Fruit fly (Drosophila melanogaster) whole organism, embryonic: ENCODE results near the gene CG31974.

ENCODE experiments used
- Adf1 ChIP-seq: fragments of 200-800 bp; sonication (Bioruptor generic); IDR thresholded peaks from 2 replicates; pipeline ENCODE4 v1.3.6; 2022; ENCODE audit warnings: missing biosample characterization, missing genetic modification characterization
- B-H2 ChIP-seq: fragments of 200-800 bp; sonication (Bioruptor generic); optimal IDR thresholded peaks from 2 replicates; lab custom pipeline; 2018; ENCODE audit warnings: missing biosample characterization, mild to moderate bottlenecking, missing genetic modification characterization
- CG10462 ChIP-seq: fragments of 200-800 bp; sonication (Bioruptor generic); optimal IDR thresholded peaks from 2 replicates; lab custom pipeline; 2016; ENCODE audit warnings: missing biosample characterization, missing genetic modification characterization
- CG11504 ChIP-seq: fragments of 200-800 bp; sonication (Bioruptor generic); optimal IDR thresholded peaks from 3 replicates; lab custom pipeline; 2019; ENCODE audit warnings: missing biosample characterization, mild to moderate bottlenecking, missing genetic modification characterization, moderate library complexity
- CG12071 ChIP-seq: fragments of 200-800 bp; sonication (Bioruptor generic); optimal IDR thresholded peaks from 3 replicates; lab custom pipeline; 2018; ENCODE audit warnings: missing biosample characterization, mild to moderate bottlenecking, missing genetic modification characterization
- CG12236 ChIP-seq: fragments of 200-800 bp; sonication (Bioruptor generic); optimal IDR thresholded peaks from 2 replicates; lab custom pipeline; 2016; ENCODE audit warnings: missing biosample characterization, missing genetic modification characterization
- CG13296 ChIP-seq: fragments of 200-800 bp; sonication (Bioruptor generic); optimal IDR thresholded peaks from 3 replicates; lab custom pipeline; 2018; ENCODE audit warnings: missing biosample characterization, mild to moderate bottlenecking, missing genetic modification characterization
- CG13894 ChIP-seq: fragments of 200-800 bp; sonication (Bioruptor generic); optimal IDR thresholded peaks from 3 replicates; lab custom pipeline; 2018; ENCODE audit warnings: missing biosample characterization, mild to moderate bottlenecking, missing genetic modification characterization, moderate library complexity
- CG15601 ChIP-seq: fragments of 200-800 bp; sonication (Bioruptor generic); optimal IDR thresholded peaks from 3 replicates; lab custom pipeline; 2019; ENCODE audit warnings: missing biosample characterization, mild to moderate bottlenecking, missing genetic modification characterization, moderate library complexity
- CG16779 ChIP-seq: fragments of 200-800 bp; sonication (Bioruptor generic); IDR thresholded peaks from 2 replicates; pipeline ENCODE4 v1.3.6; 2022; ENCODE audit warnings: missing biosample characterization, missing genetic modification characterization
- CG2199 ChIP-seq: fragments of 200-800 bp; sonication (Bioruptor generic); IDR thresholded peaks from 3 replicates; pipeline ENCODE4 v1.3.6; 2022; ENCODE audit warnings: missing biosample characterization, missing genetic modification characterization
- CG3281 ChIP-seq: fragments of 200-800 bp; sonication (Bioruptor generic); optimal IDR thresholded peaks from 3 replicates; lab custom pipeline; 2017; ENCODE audit warnings: missing biosample characterization, mild to moderate bottlenecking, missing genetic modification characterization
- CG4360 ChIP-seq: fragments of 200-800 bp; sonication (Bioruptor generic); IDR thresholded peaks from 2 replicates; pipeline ENCODE4 v1.3.6; 2022; ENCODE audit warnings: missing biosample characterization, missing genetic modification characterization
- CG4707 ChIP-seq: fragments of 200-800 bp; sonication (Bioruptor generic); optimal IDR thresholded peaks from 2 replicates; lab custom pipeline; 2018; ENCODE audit warnings: missing biosample characterization, mild to moderate bottlenecking, missing genetic modification characterization, moderate library complexity
- CG8478 ChIP-seq: fragments of >200 bp; optimal IDR thresholded peaks from 2 replicates; lab custom pipeline; 2018
- CG8944 ChIP-seq: fragments of 200-800 bp; sonication (Bioruptor generic); optimal IDR thresholded peaks from 3 replicates; lab custom pipeline; 2016; ENCODE audit warnings: missing biosample characterization, missing genetic modification characterization
- CG9727 ChIP-seq: fragments of 200-800 bp; sonication (Bioruptor generic); optimal IDR thresholded peaks from 3 replicates; lab custom pipeline; 2017; ENCODE audit warnings: missing biosample characterization, mild to moderate bottlenecking, missing genetic modification characterization
- D19B ChIP-seq: fragments of 200-800 bp; sonication (Bioruptor generic); optimal IDR thresholded peaks from 2 replicates; lab custom pipeline; 2017; ENCODE audit warnings: missing biosample characterization, mild to moderate bottlenecking, missing genetic modification characterization
- Eip74EF ChIP-seq, 2 experiments: fragments of 200-800 bp in 1 of 2; fragments of >200 bp in 1 of 2; sonication (Bioruptor generic) in 1 of 2; optimal IDR thresholded peaks; 2 replicates each; lab custom pipeline; 2017 to 2019; ENCODE audit warnings: missing biosample characterization in 2 of 2, missing genetic modification characterization in 2 of 2, mild to moderate bottlenecking in 1 of 2, moderate library complexity in 1 of 2
- Fer3 ChIP-seq: fragments of 200-800 bp; sonication (Bioruptor generic); optimal IDR thresholded peaks from 2 replicates; lab custom pipeline; 2018; ENCODE audit warnings: missing biosample characterization, mild to moderate bottlenecking, missing genetic modification characterization, moderate library complexity
- Hand ChIP-seq: fragments of 200-800 bp; sonication (Bioruptor generic); optimal IDR thresholded peaks from 2 replicates; lab custom pipeline; 2017; ENCODE audit warnings: mild to moderate bottlenecking, missing biosample characterization, missing genetic modification reagents, missing genetic modification characterization
- Hr3 ChIP-seq: fragments of 200-800 bp; sonication (Bioruptor generic); optimal IDR thresholded peaks from 3 replicates; lab custom pipeline; 2016; ENCODE audit warnings: missing biosample characterization, missing genetic modification characterization
- Jarid2 ChIP-seq: fragments of 200-800 bp; sonication (Bioruptor generic); optimal IDR thresholded peaks from 3 replicates; lab custom pipeline; 2017; ENCODE audit warnings: mild to moderate bottlenecking, missing biosample characterization, missing genetic modification reagents, missing genetic modification characterization
- Med ChIP-seq: fragments of 200-800 bp; sonication (Bioruptor generic); peaks from one replicate; lab custom pipeline; 2016; ENCODE audit warnings: missing biosample characterization, missing genetic modification characterization, mild to moderate bottlenecking, inconsistent platforms, moderate library complexity
- NC2α ChIP-seq: fragments of 200-800 bp; sonication (Bioruptor generic); optimal IDR thresholded peaks from 2 replicates; lab custom pipeline; 2016; ENCODE audit warnings: missing biosample characterization, missing genetic modification characterization
- Pdp1 ChIP-seq, 2 experiments: fragments of 200-800 bp; sonication (Bioruptor generic); optimal IDR thresholded peaks; 3 replicates each; lab custom pipeline; 2016; ENCODE audit warnings: missing biosample characterization in 2 of 2, missing genetic modification characterization in 2 of 2, mild to moderate bottlenecking in 1 of 2, moderate library complexity in 1 of 2
- Trl ChIP-seq, 3 experiments: fragments of >200 bp in 2 of 3; fragments of 200-800 bp in 1 of 3; sonication (Bioruptor generic) in 1 of 3; optimal IDR thresholded peaks; 2 replicates in 1 of 3; 3 replicates in 2 of 3; lab custom pipeline; 2016 to 2017; ENCODE audit warnings: missing biosample characterization in 1 of 3, missing genetic modification characterization in 1 of 3
- abd-A ChIP-seq: fragments of 200-800 bp; sonication (Bioruptor generic); optimal IDR thresholded peaks from 3 replicates; lab custom pipeline; 2019; ENCODE audit warnings: missing biosample characterization, mild to moderate bottlenecking, missing genetic modification characterization, moderate library complexity
- ac ChIP-seq: fragments of 200-800 bp; sonication (Bioruptor generic); optimal IDR thresholded peaks from 3 replicates; lab custom pipeline; 2017; ENCODE audit warnings: missing biosample characterization, mild to moderate bottlenecking, missing genetic modification characterization
- ash1 ChIP-seq: fragments of 200-800 bp; sonication (Bioruptor generic); optimal IDR thresholded peaks from 2 replicates; lab custom pipeline; 2018; ENCODE audit warnings: missing biosample characterization, mild to moderate bottlenecking, missing genetic modification characterization
- chinmo ChIP-seq: fragments of 200-800 bp; sonication (Bioruptor generic); IDR thresholded peaks from 4 replicates; pipeline ENCODE4 v1.3.6; 2022; ENCODE audit warnings: missing biosample characterization, missing genetic modification characterization; ENCODE audit not compliant: partially characterized antibody
- danr ChIP-seq: fragments of 200-800 bp; sonication (Bioruptor generic); IDR thresholded peaks from 2 replicates; pipeline ENCODE4 v1.3.6; 2022; ENCODE audit warnings: missing biosample characterization, missing genetic modification characterization
- hth ChIP-seq: fragments of >200 bp; optimal IDR thresholded peaks from 2 replicates; lab custom pipeline; 2017; ENCODE audit warnings: inconsistent platforms
- jigr1 ChIP-seq: fragments of 200-800 bp; sonication (Bioruptor generic); IDR thresholded peaks from 3 replicates; pipeline ENCODE4 v1.3.6; 2022; ENCODE audit warnings: missing biosample characterization, missing genetic modification characterization
- kni ChIP-seq: fragments of 200-800 bp; sonication (Bioruptor generic); optimal IDR thresholded peaks from 3 replicates; lab custom pipeline; 2017; ENCODE audit warnings: mild to moderate bottlenecking, missing biosample characterization, missing genetic modification reagents, missing genetic modification characterization
- nerfin-1 ChIP-seq: fragments of 200-800 bp; sonication (Bioruptor generic); optimal IDR thresholded peaks from 3 replicates; lab custom pipeline; 2019; ENCODE audit warnings: missing biosample characterization, mild to moderate bottlenecking, missing genetic modification characterization, moderate library complexity
- pfk ChIP-seq: fragments of 200-800 bp; sonication (Bioruptor generic); optimal IDR thresholded peaks from 2 replicates; lab custom pipeline; 2018; ENCODE audit warnings: missing biosample characterization, mild to moderate bottlenecking, missing genetic modification characterization, moderate library complexity
- pnt ChIP-seq: fragments of 200-800 bp; sonication (Bioruptor generic); optimal IDR thresholded peaks from 3 replicates; lab custom pipeline; 2016; ENCODE audit warnings: missing biosample characterization, missing genetic modification characterization
- pros ChIP-seq: fragments of 200-800 bp; sonication (Bioruptor generic); optimal IDR thresholded peaks from 3 replicates; lab custom pipeline; 2019; ENCODE audit warnings: missing biosample characterization, mild to moderate bottlenecking, missing genetic modification characterization, moderate library complexity
- sd ChIP-seq: fragments of 200-800 bp; sonication (Bioruptor generic); optimal IDR thresholded peaks from 3 replicates; lab custom pipeline; 2018; ENCODE audit warnings: missing biosample characterization, mild to moderate bottlenecking, missing genetic modification characterization, moderate library complexity
- sens ChIP-seq: fragments of 200-800 bp; sonication (Bioruptor generic); peaks from one replicate; lab custom pipeline; 2016; ENCODE audit warnings: missing biosample characterization, missing genetic modification characterization
- sug ChIP-seq: fragments of 200-800 bp; optimal IDR thresholded peaks from 2 replicates; lab custom pipeline; 2019; ENCODE audit warnings: missing biosample characterization, mild to moderate bottlenecking, missing genetic modification characterization, moderate library complexity
- tin ChIP-seq: fragments of 200-800 bp; sonication (Bioruptor generic); optimal IDR thresholded peaks from 3 replicates; lab custom pipeline; 2016; ENCODE audit warnings: missing biosample characterization, missing genetic modification characterization
- z ChIP-seq: fragments of 200-800 bp; sonication (Bioruptor generic); IDR thresholded peaks from 3 replicates; pipeline ENCODE4 v1.3.6; 2022; ENCODE audit warnings: missing biosample characterization, missing genetic modification characterization

Gene CG31974

DNA sequence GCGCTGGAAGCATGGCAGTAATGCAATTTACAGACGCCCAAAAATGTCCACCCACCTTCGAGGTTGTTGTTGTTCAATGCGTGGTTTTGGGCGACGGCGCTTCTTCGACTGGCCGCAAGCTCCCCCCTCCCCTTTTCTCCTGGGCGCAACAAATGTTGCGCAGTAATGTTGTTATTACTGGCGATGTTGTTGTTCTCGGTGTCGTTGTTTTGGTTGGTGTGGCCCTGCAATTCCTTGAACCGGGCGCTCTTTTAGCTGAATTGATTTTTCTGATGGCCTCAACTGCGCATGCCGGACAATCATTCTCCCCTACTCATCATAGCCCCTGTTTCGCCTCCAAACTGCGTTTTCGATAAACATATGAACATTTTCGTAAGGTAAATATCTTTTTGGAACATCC is 38.1 kb upstream of the CG31974 start (continued):
- TF ChIP-seq Eip74EF (GFP tag; optimal IDR thresholded peaks at IDR 0.05; lab: Kevin White, UChicago): no peak
- peak; percentile 3 for TF ChIP-seq nerfin-1

dm6 chr2L:179119-179518 is 36.2 kb upstream of the CG31974 start:
- TF ChIP-seq Adf1: 0 out of 2 replicates have a peak, but pooled peaks have one; percentile 6
- TF ChIP-seq Med: peak; percentile 56
- 0 out of 4 replicates have a peak, but pooled peaks have one; percentile 64 for TF ChIP-seq chinmo (GFP tag; lab: Robert Waterston, UW)
- no peak for TF ChIP-seq CG15601 (tag; lab: Kevin White, UChicago)
- peak in 1 of 2 experiments; percentile 17 for TF ChIP-seq Trl (optimal IDR thresholded peaks at IDR 0.05; lab: Kevin White, UChicago)
- no peak for TF ChIP-seq Trl (GFP tag; optimal IDR thresholded peaks at IDR 0.05; lab: Kevin White, UChicago)
- peak; percentile 24 for TF ChIP-seq CG11504
- no peak for TF ChIP-seq ac (GFP tag; lab: Kevin White, UChicago)
- no peak for TF ChIP-seq z (GFP tag; lab: Robert Waterston, UW)
- peak; percentile 35 for TF ChIP-seq abd-A (tag; lab: Kevin White, UChicago)
- TF ChIP-seq tin (GFP tag; lab: Kevin White, UChicago): no peak
- no peak for TF ChIP-seq B-H2 (GFP tag; lab: Kevin White, UChicago)
- TF ChIP-seq D19B: no peak
- no peak for TF ChIP-seq CG9727
- TF ChIP-seq CG4360 (GFP tag; lab: Robert Waterston, UW): peak; percentile 42
- peak; percentile 11 for TF ChIP-seq pros (GFP tag; lab: Kevin White, UChicago)
- peak in 1 of 2 experiments; percentile 66 for TF ChIP-seq Pdp1 (GFP tag; optimal IDR thresholded peaks at IDR 0.05; lab: Kevin White, UChicago)
- peak; percentile 74 for TF ChIP-seq nerfin-1

DNA sequence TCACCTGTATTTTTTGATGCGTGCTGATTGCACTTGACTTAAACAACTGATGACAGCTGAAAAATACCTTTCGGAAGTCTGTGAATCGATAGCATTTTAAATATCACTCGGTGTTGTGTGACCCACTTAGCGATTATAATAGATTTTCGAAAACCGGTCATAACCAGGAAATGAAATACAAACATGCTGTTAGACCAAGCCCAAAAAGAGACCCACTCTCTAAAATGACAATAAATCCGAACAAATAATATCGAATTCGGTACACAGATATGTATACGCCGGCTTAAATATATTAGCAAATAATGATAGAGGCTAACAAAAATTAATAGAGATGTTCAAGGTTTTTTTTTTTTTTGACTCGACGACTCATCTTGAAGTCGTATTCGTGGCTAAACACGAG is 32.8 kb upstream of the CG31974 start:
- peak; percentile 40 for TF ChIP-seq sens (GFP tag; lab: Kevin White, UChicago)
- no peak for TF ChIP-seq Jarid2 (GFP tag; lab: Kevin White, UChicago)
- TF ChIP-seq Hr3 (GFP tag; lab: Kevin White, UChicago): no peak
- no peak for TF ChIP-seq CG8478 (lab: Kevin White, UChicago)
- TF ChIP-seq Eip74EF (GFP tag; optimal IDR thresholded peaks at IDR 0.05; lab: Kevin White, UChicago): peak in 1 of 2 experiments; percentile 90
- 0 out of 3 replicates have a peak, but pooled peaks have one; percentile 48 for TF ChIP-seq CG2199
- TF ChIP-seq CG4707: no peak

dm6 chr2L:171499-172250 is 28.8 kb upstream of the CG31974 start:
- peak; percentile 13 for TF ChIP-seq ash1 (GFP tag; lab: Kevin White, UChicago)
- TF ChIP-seq jigr1 (GFP tag; lab: Robert Waterston, UW): no peak
- no peak for TF ChIP-seq pfk (GFP tag; lab: Kevin White, UChicago)
- TF ChIP-seq D19B: peak; percentile 55
- no peak for TF ChIP-seq hth (lab: Kevin White, UChicago)
- TF ChIP-seq CG12236: no peak
- peak; percentile 0 for TF ChIP-seq CG12071 (GFP tag; lab: Kevin White, UChicago)
- TF ChIP-seq CG10462 (GFP tag; lab: Kevin White, UChicago): no peak
- no peak for TF ChIP-seq danr (GFP tag; lab: Robert Waterston, UW)
- no peak for TF ChIP-seq NC2α (GFP tag; lab: Kevin White, UChicago)
- TF ChIP-seq CG13894: peak; percentile 73
- TF ChIP-seq Eip74EF (GFP tag; optimal IDR thresholded peaks at IDR 0.05; lab: Kevin White, UChicago): peak in 1 of 2 experiments; percentile 15
- TF ChIP-seq sd (tag; lab: Kevin White, UChicago): peak; percentile 59
- TF ChIP-seq CG8944 (GFP tag; lab: Kevin White, UChicago): no peak
- TF ChIP-seq CG3281 (GFP tag; lab: Kevin White, UChicago): peak; percentile 14
- TF ChIP-seq sug (tag; lab: Kevin White, UChicago): peak; percentile 18
- 0 out of 2 replicates have a peak, but pooled peaks have one; percentile 47 for TF ChIP-seq CG16779 (GFP tag; lab: Robert Waterston, UW)
- no peak for TF ChIP-seq Hand (GFP tag; lab: Kevin White, UChicago)
- TF ChIP-seq pnt: no peak
- TF ChIP-seq Fer3 (tag; lab: Kevin White, UChicago): peak; percentile 1
- peak; percentile 79 for TF ChIP-seq kni (GFP tag; lab: Kevin White, UChicago)
- peak; percentile 28 for TF ChIP-seq CG13296 (GFP tag; lab: Kevin White, UChicago)
